Worm (Caenorhabditis elegans) whole organism, L4/young adult: ENCODE data around the gene C24F3.2.

Source experiments
- W03F9.2 ChIP-seq: fragments of 150-350 bp; optimal IDR thresholded peaks from 2 replicates; lab custom pipeline; 2014; ENCODE audit warnings: missing biosample characterization, missing genetic modification characterization
- dao-5 ChIP-seq: sonication (generic microtip); optimal IDR thresholded peaks from 2 replicates; lab custom pipeline; 2016; ENCODE audit warnings: missing genotype, missing genetic modification characterization, moderate library complexity, missing compliant biosample characterization
- him-1 ChIP-seq: sonication (generic microtip); optimal IDR thresholded peaks from 2 replicates; lab custom pipeline; 2016; ENCODE audit warnings: missing genotype, missing genetic modification reagents, missing genetic modification characterization, missing compliant biosample characterization

- TF ChIP-seq him-1 (no peak), W03F9.2 (tag; lab: Kevin White, UChicago) (no peak), dao-5 (tag; lab: Kevin White, UChicago) (no peak)
Observed at ce11 chrIV:10242458-10243123, 20.3 kb downstream of the C24F3.2 start.
